Worm (Caenorhabditis elegans) whole organism, late embryonic: ENCODE results near the gene lec-2.
A peak's percentile ranks its signal among the peaks of the same experiment; 100 is the strongest.

ENCODE experiments used
- C38D4.7 ChIP-seq: fragments of 200-800 bp; sonication (Bioruptor generic); optimal IDR thresholded peaks from 2 replicates; lab custom pipeline; 2018; ENCODE audit warnings: mild to moderate bottlenecking, missing genetic modification characterization, moderate library complexity, missing compliant biosample characterization
- K02D7.2 ChIP-seq: sonication (generic microtip); optimal IDR thresholded peaks from 2 replicates; lab custom pipeline; 2017; ENCODE audit warnings: mild to moderate bottlenecking, missing genetic modification characterization, missing compliant biosample characterization
- K09A11.1 ChIP-seq: sonication (generic microtip); optimal IDR thresholded peaks from 2 replicates; lab custom pipeline; 2017; ENCODE audit warnings: antibody characterized with exemption, mild to moderate bottlenecking, missing genetic modification characterization, missing compliant biosample characterization; ENCODE audit not compliant: insufficient read depth
- T23F11.4 ChIP-seq: fragments of 200-800 bp; sonication (Bioruptor generic); optimal IDR thresholded peaks from 2 replicates; lab custom pipeline; 2018; ENCODE audit warnings: mild to moderate bottlenecking, missing genetic modification characterization, missing compliant biosample characterization
- Y22D7AL.16 ChIP-seq: sonication (generic microtip); optimal IDR thresholded peaks from 2 replicates; lab custom pipeline; 2016; ENCODE audit warnings: missing genetic modification characterization, missing compliant biosample characterization
- ahr-1 ChIP-seq: sonication (generic microtip); optimal IDR thresholded peaks from 2 replicates; lab custom pipeline; 2016; ENCODE audit warnings: missing genetic modification characterization, missing compliant biosample characterization
- ama-1 ChIP-seq: fragments of 150-350 bp; optimal IDR thresholded peaks from 2 replicates; lab custom pipeline; 2014
- ceh-14 ChIP-seq: sonication (generic microtip); optimal IDR thresholded peaks from 2 replicates; lab custom pipeline; 2016; ENCODE audit warnings: missing genotype, missing genetic modification characterization, missing compliant biosample characterization
- ceh-19 ChIP-seq: fragments of 200-800 bp; sonication (Bioruptor generic); optimal IDR thresholded peaks from 2 replicates; lab custom pipeline; 2018; ENCODE audit warnings: mild to moderate bottlenecking, missing genetic modification characterization, missing compliant biosample characterization
- ceh-22 ChIP-seq: sonication (generic microtip); optimal IDR thresholded peaks from 2 replicates; lab custom pipeline; 2017; ENCODE audit warnings: missing biosample characterization, missing genetic modification characterization
- ceh-24 ChIP-seq: sonication (generic microtip); optimal IDR thresholded peaks from 2 replicates; lab custom pipeline; 2016; ENCODE audit warnings: mild to moderate bottlenecking, missing genetic modification characterization, missing compliant biosample characterization
- ceh-31 ChIP-seq: sonication (generic microtip); optimal IDR thresholded peaks from 2 replicates; lab custom pipeline; 2016; ENCODE audit warnings: missing genetic modification characterization, missing compliant biosample characterization
- ceh-34 ChIP-seq: sonication (generic microtip); optimal IDR thresholded peaks from 2 replicates; lab custom pipeline; 2016; ENCODE audit warnings: mild to moderate bottlenecking, missing genetic modification characterization, missing compliant biosample characterization
- ceh-45 ChIP-seq: fragments of 200-800 bp; sonication (Bioruptor generic); IDR thresholded peaks from 2 replicates; pipeline ENCODE4 v1.3.6; 2022; ENCODE audit warnings: missing genetic modification reagents, missing genetic modification characterization, missing compliant biosample characterization
- ceh-48 ChIP-seq: sonication (generic microtip); optimal IDR thresholded peaks from 2 replicates; lab custom pipeline; 2016; ENCODE audit warnings: missing genetic modification characterization, inconsistent platforms, missing compliant biosample characterization
- ceh-6 ChIP-seq: fragments of 200-800 bp; sonication (Bioruptor generic); optimal IDR thresholded peaks from 2 replicates; lab custom pipeline; 2018; ENCODE audit warnings: mild to moderate bottlenecking, missing genetic modification characterization, missing compliant biosample characterization
- ceh-9 ChIP-seq: sonication (generic microtip); optimal IDR thresholded peaks from 2 replicates; lab custom pipeline; 2016; ENCODE audit warnings: mild to moderate bottlenecking, missing genetic modification characterization, inconsistent platforms, missing compliant biosample characterization
- dve-1 ChIP-seq: sonication (generic microtip); optimal IDR thresholded peaks from 2 replicates; lab custom pipeline; 2017; ENCODE audit warnings: antibody characterized with exemption, mild to moderate bottlenecking, missing genetic modification characterization, missing compliant biosample characterization
- elt-2 ChIP-seq: sonication (generic microtip); optimal IDR thresholded peaks from 2 replicates; lab custom pipeline; 2016; ENCODE audit warnings: missing genetic modification reagents, missing genetic modification characterization, missing compliant biosample characterization
- ets-4 ChIP-seq: sonication (generic microtip); optimal IDR thresholded peaks from 2 replicates; lab custom pipeline; 2016; ENCODE audit warnings: missing genetic modification characterization, missing compliant biosample characterization
- eyg-1 ChIP-seq: sonication (generic microtip); optimal IDR thresholded peaks from 2 replicates; lab custom pipeline; 2016; ENCODE audit warnings: missing genotype, missing genetic modification characterization, missing compliant biosample characterization
- fkh-10 ChIP-seq: fragments of 150-350 bp; optimal IDR thresholded peaks from 2 replicates; lab custom pipeline; 2014; ENCODE audit warnings: missing biosample characterization, missing genetic modification reagents, missing genetic modification characterization
- fkh-6 ChIP-seq: sonication (generic microtip); optimal IDR thresholded peaks from 2 replicates; lab custom pipeline; 2016; ENCODE audit warnings: missing genetic modification characterization, missing compliant biosample characterization
- hlh-13 ChIP-seq: fragments of 200-800 bp; sonication (Bioruptor generic); optimal IDR thresholded peaks from 2 replicates; lab custom pipeline; 2018; ENCODE audit warnings: mild to moderate bottlenecking, missing genetic modification characterization, missing compliant biosample characterization
- hlh-15 ChIP-seq: sonication (generic microtip); optimal IDR thresholded peaks from 2 replicates; lab custom pipeline; 2016; ENCODE audit warnings: missing genetic modification characterization, missing compliant biosample characterization
- hlh-30 ChIP-seq: sonication (generic microtip); optimal IDR thresholded peaks from 2 replicates; lab custom pipeline; 2017; ENCODE audit warnings: antibody characterized with exemption, missing genetic modification characterization, missing compliant biosample characterization; ENCODE audit not compliant: insufficient read depth
- hlh-6 ChIP-seq: sonication (generic microtip); optimal IDR thresholded peaks from 2 replicates; lab custom pipeline; 2016; ENCODE audit warnings: missing genotype, missing genetic modification characterization, missing compliant biosample characterization
- hlh-8 ChIP-seq: sonication (generic microtip); optimal IDR thresholded peaks from 2 replicates; lab custom pipeline; 2016; ENCODE audit warnings: missing genotype, missing genetic modification characterization, missing compliant biosample characterization
- lim-6 ChIP-seq: sonication (generic microtip); optimal IDR thresholded peaks from 2 replicates; lab custom pipeline; 2016; ENCODE audit warnings: missing genetic modification characterization, missing compliant biosample characterization
- lin-11 ChIP-seq: fragments of 200-800 bp; sonication (Bioruptor generic); optimal IDR thresholded peaks from 2 replicates; lab custom pipeline; 2018; ENCODE audit warnings: mild to moderate bottlenecking, missing genetic modification characterization, missing compliant biosample characterization
- madf-2 ChIP-seq: sonication (generic microtip); optimal IDR thresholded peaks from 2 replicates; lab custom pipeline; 2017; ENCODE audit warnings: missing genetic modification characterization, missing compliant biosample characterization
- nhr-11 ChIP-seq: fragments of 150-350 bp; optimal IDR thresholded peaks from 2 replicates; lab custom pipeline; 2014; ENCODE audit warnings: missing biosample characterization, missing genetic modification characterization
- nhr-232 ChIP-seq: sonication (generic microtip); optimal IDR thresholded peaks from 2 replicates; lab custom pipeline; 2016; ENCODE audit warnings: missing genetic modification characterization, missing compliant biosample characterization
- npax-4 ChIP-seq: sonication (generic microtip); optimal IDR thresholded peaks from 2 replicates; lab custom pipeline; 2016; ENCODE audit warnings: missing genetic modification characterization, missing compliant biosample characterization
- odd-2 ChIP-seq: sonication (generic microtip); optimal IDR thresholded peaks from 2 replicates; lab custom pipeline; 2017; ENCODE audit warnings: antibody characterized with exemption, mild to moderate bottlenecking, missing genetic modification characterization, missing compliant biosample characterization
- pag-3 ChIP-seq: sonication (generic microtip); optimal IDR thresholded peaks from 2 replicates; lab custom pipeline; 2016; ENCODE audit warnings: missing compliant biosample characterization, missing genetic modification characterization, borderline replicate concordance
- pax-1 ChIP-seq: fragments of 150-350 bp; optimal IDR thresholded peaks from 2 replicates; lab custom pipeline; 2014; ENCODE audit warnings: missing biosample characterization, missing genetic modification characterization
- pha-2 ChIP-seq: sonication (generic microtip); optimal IDR thresholded peaks from 2 replicates; lab custom pipeline; 2017; ENCODE audit warnings: mild to moderate bottlenecking, missing genetic modification characterization, missing compliant biosample characterization
- pha-4 ChIP-seq: fragments of 150-350 bp; optimal IDR thresholded peaks from 2 replicates; lab custom pipeline; 2018; ENCODE audit warnings: missing biosample characterization, missing genetic modification reagents, missing genetic modification characterization
- ref-2 ChIP-seq: sonication (generic microtip); optimal IDR thresholded peaks from 2 replicates; lab custom pipeline; 2016; ENCODE audit warnings: missing genetic modification characterization, missing compliant biosample characterization
- rnt-1 ChIP-seq: sonication (generic microtip); optimal IDR thresholded peaks from 2 replicates; lab custom pipeline; 2016; ENCODE audit warnings: missing genetic modification characterization, missing compliant biosample characterization
- sdc-2 ChIP-seq: sonication (generic microtip); optimal IDR thresholded peaks from 2 replicates; lab custom pipeline; 2016; ENCODE audit warnings: missing genotype, missing genetic modification characterization, missing compliant biosample characterization
- sox-2 ChIP-seq: fragments of 200-800 bp; sonication (Bioruptor generic); IDR thresholded peaks from 2 replicates; pipeline ENCODE4 v1.3.6; 2022; ENCODE audit warnings: missing genetic modification reagents, missing genetic modification characterization, missing compliant biosample characterization
- sox-4 ChIP-seq: sonication (generic microtip); optimal IDR thresholded peaks from 2 replicates; lab custom pipeline; 2017; ENCODE audit warnings: mild to moderate bottlenecking, missing genetic modification characterization, inconsistent platforms, missing compliant biosample characterization
- syd-9 ChIP-seq: sonication (generic microtip); optimal IDR thresholded peaks from 2 replicates; lab custom pipeline; 2016; ENCODE audit warnings: mild to moderate bottlenecking, missing genetic modification characterization, moderate library complexity, missing compliant biosample characterization
- tbx-7 ChIP-seq: sonication (generic microtip); optimal IDR thresholded peaks from 2 replicates; lab custom pipeline; 2016; ENCODE audit warnings: missing genotype, missing genetic modification characterization, missing compliant biosample characterization
- ttx-3 ChIP-seq: sonication (generic microtip); optimal IDR thresholded peaks from 2 replicates; lab custom pipeline; 2016; ENCODE audit warnings: missing genetic modification reagents, missing genetic modification characterization, missing compliant biosample characterization
- unc-42 ChIP-seq: sonication (generic microtip); optimal IDR thresholded peaks from 2 replicates; lab custom pipeline; 2016; ENCODE audit warnings: missing genotype, missing genetic modification characterization, missing compliant biosample characterization
- unc-55 ChIP-seq: sonication (generic microtip); optimal IDR thresholded peaks from 2 replicates; lab custom pipeline; 2017; ENCODE audit warnings: missing biosample characterization, missing genetic modification reagents, missing genetic modification characterization
- unc-86 ChIP-seq: sonication (generic microtip); optimal IDR thresholded peaks from 2 replicates; lab custom pipeline; 2016; ENCODE audit warnings: missing genetic modification characterization, missing compliant biosample characterization
- zip-5 ChIP-seq: sonication (generic microtip); optimal IDR thresholded peaks from 2 replicates; lab custom pipeline; 2016; ENCODE audit warnings: missing genetic modification characterization, missing compliant biosample characterization

Gene lec-2

DNA sequence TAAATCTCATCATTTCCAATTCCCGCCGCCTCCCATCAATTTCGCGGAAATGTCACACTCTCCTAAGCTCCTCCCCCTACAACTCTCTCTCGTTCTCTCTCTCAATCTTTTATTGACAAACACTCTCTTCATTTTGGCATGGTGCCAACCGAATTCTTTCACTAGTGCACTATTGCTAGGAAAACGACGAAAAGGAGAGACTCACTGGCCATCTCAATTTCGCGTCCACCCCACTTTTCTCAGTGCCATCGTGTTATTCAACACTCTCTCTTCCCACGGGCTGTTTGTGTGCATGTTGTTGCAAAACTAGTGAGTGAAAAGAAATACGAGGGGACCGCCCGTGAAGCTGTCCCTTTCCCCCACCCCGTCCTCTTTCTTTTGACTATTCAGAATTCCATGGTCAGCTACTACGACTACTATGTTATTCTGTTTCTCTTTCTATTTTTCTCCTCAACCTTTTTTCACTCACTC lies 31.1 kb downstream of the lec-2 start (continued):
- TF ChIP-seq hlh-15 (tag; lab: Kevin White, UChicago), result no peak
- no peak for TF ChIP-seq ttx-3 (tag; lab: Kevin White, UChicago)
- peak; percentile 84 for TF ChIP-seq unc-55 (GFP tag; lab: Kevin White, UChicago)
- no peak for TF ChIP-seq hlh-8
- TF ChIP-seq ref-2 (tag; lab: Kevin White, UChicago), result peak; percentile 32
- TF ChIP-seq pha-4, result no peak
- no peak for TF ChIP-seq eyg-1 (tag; lab: Kevin White, UChicago)
- TF ChIP-seq hlh-30 (tag; lab: Kevin White, UChicago), result no peak
- TF ChIP-seq ahr-1 (tag; lab: Kevin White, UChicago), result no peak
- peak; percentile 39 for TF ChIP-seq sdc-2 (tag; lab: Kevin White, UChicago)
- TF ChIP-seq C38D4.7 (GFP tag; lab: Kevin White, UChicago), result no peak
- TF ChIP-seq ceh-31 (tag; lab: Kevin White, UChicago), result peak; percentile 86
- no peak for TF ChIP-seq sox-4 (tag; lab: Kevin White, UChicago)
- TF ChIP-seq pax-1 (tag; lab: Kevin White, UChicago), result no peak
- TF ChIP-seq hlh-6 (tag; lab: Kevin White, UChicago), result peak; percentile 13
- no peak for TF ChIP-seq nhr-232 (tag; lab: Kevin White, UChicago)
- TF ChIP-seq madf-2 (tag; lab: Kevin White, UChicago), result no peak
- TF ChIP-seq ceh-19, result peak; percentile 45
- no peak for TF ChIP-seq ceh-45 (GFP tag; lab: Robert Waterston, UW)
- TF ChIP-seq unc-42 (tag; lab: Kevin White, UChicago), result peak; percentile 78
- TF ChIP-seq K09A11.1 (tag; lab: Kevin White, UChicago), result no peak
- TF ChIP-seq T23F11.4 (GFP tag; lab: Kevin White, UChicago), result no peak
- no peak for TF ChIP-seq tbx-7 (tag; lab: Kevin White, UChicago)
- TF ChIP-seq ceh-24 (tag; lab: Kevin White, UChicago), result no peak
- TF ChIP-seq ceh-9 (tag; lab: Kevin White, UChicago), result no peak
- TF ChIP-seq ceh-34, result peak; percentile 86
- no peak for TF ChIP-seq ceh-6
- TF ChIP-seq unc-86 (tag; lab: Kevin White, UChicago), result no peak
- TF ChIP-seq hlh-13, result no peak
- TF ChIP-seq nhr-11 (tag; lab: Kevin White, UChicago), result no peak
- peak; percentile 31 for TF ChIP-seq ceh-22 (tag; lab: Kevin White, UChicago)
- TF ChIP-seq ama-1 (lab: Kevin White, UChicago), result no peak
- TF ChIP-seq lim-6, result no peak
- TF ChIP-seq pha-2 (tag; lab: Kevin White, UChicago), result no peak
- TF ChIP-seq fkh-6, result no peak
- TF ChIP-seq npax-4 (tag; lab: Kevin White, UChicago), result no peak
- TF ChIP-seq sox-2, result no peak
- TF ChIP-seq zip-5 (tag; lab: Kevin White, UChicago), result no peak
- no peak for TF ChIP-seq fkh-10 (GFP tag; lab: Kevin White, UChicago)
- TF ChIP-seq dve-1 (tag; lab: Kevin White, UChicago), result no peak

DNA sequence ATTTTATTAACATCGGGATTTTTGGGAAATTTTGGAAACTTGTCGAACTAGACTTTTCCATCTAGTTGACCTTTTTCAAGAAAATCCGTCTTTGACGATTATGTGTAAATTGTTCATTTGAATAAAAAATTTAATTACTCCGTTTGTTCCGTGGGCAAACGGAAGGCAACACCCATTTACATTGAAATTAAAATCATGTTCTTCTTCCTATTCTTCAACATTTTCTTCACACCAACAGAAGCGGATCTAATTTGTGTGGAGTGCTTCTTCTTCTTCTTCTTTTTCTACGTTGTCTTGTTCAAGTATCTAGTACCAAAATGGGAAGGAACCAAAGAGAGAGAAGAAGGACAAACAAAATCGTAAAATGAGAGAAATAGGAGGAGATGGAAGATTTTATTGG lies 33.5 kb downstream of the lec-2 start:
- TF ChIP-seq pag-3 (no peak), ceh-31 (tag; lab: Kevin White, UChicago) (peak; percentile 42), unc-42 (tag; lab: Kevin White, UChicago) (peak; percentile 81)

DNA sequence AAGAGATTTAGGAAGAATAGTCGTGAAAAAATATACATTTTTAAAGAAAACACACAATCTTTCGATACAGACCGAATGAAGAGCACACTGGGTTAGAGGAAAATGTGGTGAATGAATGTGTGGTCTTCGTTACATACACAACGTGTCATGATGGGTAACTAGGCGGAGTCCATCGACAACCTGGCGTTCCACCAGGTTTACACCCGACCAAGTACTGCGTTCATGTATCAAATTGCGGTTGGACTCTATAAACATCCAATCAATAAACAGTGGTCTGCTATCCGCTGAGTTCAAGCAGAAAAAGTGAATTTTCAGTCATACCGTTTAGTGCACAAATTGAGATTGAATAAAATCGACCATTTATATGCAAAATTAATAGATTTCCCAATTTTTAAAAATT lies 34.2 kb downstream of the lec-2 start, which contains the start of gene sdz-38:
sdz-38 (minus strand) TSS at position 101 of the 400 bp plus-strand sequence.
- TF ChIP-seq npax-4 (tag; lab: Kevin White, UChicago), result no peak
- TF ChIP-seq lin-11 (tag; lab: Kevin White, UChicago), result no peak
- no peak for TF ChIP-seq Y22D7AL.16 (tag; lab: Kevin White, UChicago)
- no peak for TF ChIP-seq ceh-22 (tag; lab: Kevin White, UChicago)
- TF ChIP-seq nhr-11 (tag; lab: Kevin White, UChicago), result no peak
- no peak for TF ChIP-seq elt-2 (tag; lab: Kevin White, UChicago)
- TF ChIP-seq ets-4, result no peak
- TF ChIP-seq K02D7.2, result no peak
- no peak for TF ChIP-seq syd-9
- no peak for TF ChIP-seq C38D4.7 (GFP tag; lab: Kevin White, UChicago)
- no peak for TF ChIP-seq ceh-48 (tag; lab: Kevin White, UChicago)
- TF ChIP-seq odd-2 (tag; lab: Kevin White, UChicago), result no peak
- no peak for TF ChIP-seq ceh-34
- TF ChIP-seq rnt-1 (tag; lab: Kevin White, UChicago), result no peak
- no peak for TF ChIP-seq ref-2 (tag; lab: Kevin White, UChicago)
- TF ChIP-seq zip-5 (tag; lab: Kevin White, UChicago), result no peak
- no peak for TF ChIP-seq sdc-2 (tag; lab: Kevin White, UChicago)
- TF ChIP-seq fkh-6, result no peak
- no peak for TF ChIP-seq ceh-14 (tag; lab: Kevin White, UChicago)
